Worm (Caenorhabditis elegans) whole organism, young adult: Measurements from ENCODE around the gene tsp-16.

ENCODE experiments used
- B0019.2 ChIP-seq: fragments of 200-800 bp; sonication (Bioruptor generic); conservative IDR thresholded peaks from 2 replicates; pipeline ENCODE4 v1.3.6; 2022; ENCODE audit warnings: missing genetic modification reagents, missing genetic modification characterization, missing compliant biosample characterization
- B0035.1 ChIP-seq: sonication (generic microtip); optimal IDR thresholded peaks from 2 replicates; lab custom pipeline; 2016; ENCODE audit warnings: missing genetic modification characterization, mild to moderate bottlenecking, missing compliant biosample characterization, missing genotype, missing genetic modification reagents
- D2030.7 ChIP-seq: fragments of 200-800 bp; sonication (Bioruptor generic); IDR thresholded peaks from 2 replicates; pipeline ENCODE4 v1.3.6; 2022; ENCODE audit warnings: missing genetic modification reagents, missing genetic modification characterization, missing compliant biosample characterization
- F39B2.1 ChIP-seq: fragments of 200-800 bp; sonication (Bioruptor generic); IDR thresholded peaks from 2 replicates; pipeline ENCODE4 v1.3.6; 2022; ENCODE audit warnings: missing genetic modification reagents, missing genetic modification characterization, missing compliant biosample characterization
- F49E8.2 ChIP-seq: sonication (generic microtip); optimal IDR thresholded peaks from 3 replicates; lab custom pipeline; 2017; ENCODE audit warnings: missing genetic modification characterization, mild to moderate bottlenecking, missing compliant biosample characterization, antibody characterized with exemption, moderate library complexity; ENCODE audit not compliant: insufficient read depth
- F57C9.4 ChIP-seq: sonication (generic microtip); optimal IDR thresholded peaks from 2 replicates; lab custom pipeline; 2017; ENCODE audit warnings: mild to moderate bottlenecking, missing genetic modification characterization, missing compliant biosample characterization
- T07F8.4 ChIP-seq: sonication (generic microtip); optimal IDR thresholded peaks from 2 replicates; lab custom pipeline; 2016; ENCODE audit warnings: mild to moderate bottlenecking, missing genetic modification characterization, moderate library complexity, missing compliant biosample characterization
- T26A5.8 ChIP-seq: sonication (generic microtip); optimal IDR thresholded peaks from 2 replicates; lab custom pipeline; 2016; ENCODE audit warnings: missing genetic modification characterization, missing compliant biosample characterization
- Y53F4B.3 ChIP-seq: fragments of 200-800 bp; sonication (Bioruptor generic); IDR thresholded peaks from 2 replicates; pipeline ENCODE4 v1.3.6; 2022; ENCODE audit warnings: missing genetic modification reagents, missing genetic modification characterization, missing compliant biosample characterization
- Y67H2A.10 ChIP-seq: fragments of 200-800 bp; sonication (Bioruptor generic); conservative IDR thresholded peaks from 2 replicates; pipeline ENCODE4 v1.3.6; 2022; ENCODE audit warnings: missing genetic modification reagents, missing genetic modification characterization, missing compliant biosample characterization
- Y79H2A.3 ChIP-seq: fragments of 200-800 bp; sonication (Bioruptor generic); conservative IDR thresholded peaks from 2 replicates; pipeline ENCODE4 v1.3.6; 2022; ENCODE audit warnings: missing genetic modification reagents, missing genetic modification characterization, missing compliant biosample characterization
- akir-1 ChIP-seq: fragments of 200-800 bp; sonication (Bioruptor generic); optimal IDR thresholded peaks from 2 replicates; lab custom pipeline; 2018; ENCODE audit warnings: mild to moderate bottlenecking, missing genetic modification characterization, moderate library complexity, missing compliant biosample characterization
- atf-7 ChIP-seq: sonication (generic microtip); optimal IDR thresholded peaks from 2 replicates; lab custom pipeline; 2017; ENCODE audit warnings: mild to moderate bottlenecking, missing genetic modification characterization, missing compliant biosample characterization
- athp-1 ChIP-seq: sonication (generic microtip); optimal IDR thresholded peaks from 2 replicates; lab custom pipeline; 2017; ENCODE audit warnings: mild to moderate bottlenecking, missing genetic modification characterization, missing compliant biosample characterization
- bed-2 ChIP-seq: fragments of 200-800 bp; sonication (Bioruptor generic); IDR thresholded peaks from 2 replicates; pipeline ENCODE4 v1.3.6; 2022; ENCODE audit warnings: missing genetic modification reagents, missing genetic modification characterization, missing compliant biosample characterization
- ccch-3 ChIP-seq: fragments of 200-800 bp; sonication (Bioruptor generic); optimal IDR thresholded peaks from 2 replicates; lab custom pipeline; 2018; ENCODE audit warnings: mild to moderate bottlenecking, missing genetic modification characterization, missing compliant biosample characterization
- dox-1 ChIP-seq: fragments of 200-800 bp; sonication (Bioruptor generic); IDR thresholded peaks from 2 replicates; pipeline ENCODE4 v1.3.6; 2022; ENCODE audit warnings: missing genetic modification reagents, missing genetic modification characterization, missing compliant biosample characterization
- efl-1 ChIP-seq: fragments of 150-350 bp; optimal IDR thresholded peaks from 2 replicates; lab custom pipeline; 2014; ENCODE audit warnings: missing biosample characterization, missing genetic modification reagents, missing genetic modification characterization
- egl-44 ChIP-seq: fragments of 200-800 bp; sonication (Bioruptor generic); IDR thresholded peaks from 2 replicates; pipeline ENCODE4 v1.3.6; 2022; ENCODE audit warnings: missing genetic modification reagents, missing genetic modification characterization, missing compliant biosample characterization
- hrde-1 ChIP-seq: sonication (generic microtip); optimal IDR thresholded peaks from 2 replicates; lab custom pipeline; 2016; ENCODE audit warnings: missing genetic modification characterization, mild to moderate bottlenecking, missing compliant biosample characterization, moderate library complexity, missing genotype, missing genetic modification reagents, borderline replicate concordance
- hsf-1 ChIP-seq: fragments of 200-800 bp; sonication (Bioruptor generic); IDR thresholded peaks from 2 replicates; pipeline ENCODE4 v1.3.6; 2022; ENCODE audit warnings: missing genetic modification reagents, missing genetic modification characterization, missing compliant biosample characterization
- lag-1 ChIP-seq: fragments of 200-800 bp; sonication (Bioruptor generic); IDR thresholded peaks from 2 replicates; pipeline ENCODE4 v1.3.6; 2022; ENCODE audit warnings: missing genetic modification reagents, missing genetic modification characterization, missing compliant biosample characterization
- lin-26 ChIP-seq: fragments of 200-800 bp; sonication (Bioruptor generic); IDR thresholded peaks from 2 replicates; pipeline ENCODE4 v1.3.6; 2022; ENCODE audit warnings: missing genetic modification reagents, missing genetic modification characterization, missing compliant biosample characterization
- lin-35 ChIP-seq, 3 experiments: fragments of 150-350 bp in 2 of 3; sonication (generic microtip) in 1 of 3; optimal IDR thresholded peaks; 2 replicates each; lab custom pipeline; 2014 to 2018; ENCODE audit warnings: missing biosample characterization in 3 of 3, missing genetic modification characterization in 3 of 3, missing genetic modification reagents in 3 of 3
- lin-54 ChIP-seq: fragments of 200-800 bp; sonication (Bioruptor generic); optimal IDR thresholded peaks from 2 replicates; lab custom pipeline; 2018; ENCODE audit warnings: mild to moderate bottlenecking, missing genetic modification characterization, missing compliant biosample characterization
- madf-6 ChIP-seq: fragments of 200-800 bp; sonication (Bioruptor generic); IDR thresholded peaks from 2 replicates; pipeline ENCODE4 v1.3.6; 2022; ENCODE audit warnings: missing genetic modification reagents, missing genetic modification characterization, missing compliant biosample characterization
- mes-4 ChIP-seq: sonication (generic microtip); optimal IDR thresholded peaks from 2 replicates; lab custom pipeline; 2016; ENCODE audit warnings: missing genotype, missing genetic modification characterization, missing compliant biosample characterization
- mxl-1 ChIP-seq: sonication (generic microtip); optimal IDR thresholded peaks from 2 replicates; lab custom pipeline; 2016; ENCODE audit warnings: missing genetic modification characterization, missing compliant biosample characterization
- nfya-1 ChIP-seq: sonication (generic microtip); optimal IDR thresholded peaks from 2 replicates; lab custom pipeline; 2017; ENCODE audit warnings: antibody characterized with exemption, missing compliant biosample characterization, missing genetic modification characterization, borderline replicate concordance; ENCODE audit not compliant: insufficient read depth
- nhr-120 ChIP-seq: fragments of 200-800 bp; sonication (Bioruptor generic); IDR thresholded peaks from 2 replicates; pipeline ENCODE4 v1.3.6; 2022; ENCODE audit warnings: missing genetic modification characterization, missing compliant biosample characterization
- nhr-80 ChIP-seq: sonication (generic microtip); optimal IDR thresholded peaks from 2 replicates; lab custom pipeline; 2016; ENCODE audit warnings: missing genetic modification characterization, missing compliant biosample characterization
- pha-4 ChIP-seq: fragments of 150-350 bp; sonication (generic microtip); optimal IDR thresholded peaks from 2 replicates; lab custom pipeline; 2014; ENCODE audit warnings: missing biosample characterization, missing genetic modification reagents, missing genetic modification characterization
- repo-1 ChIP-seq: sonication (generic microtip); optimal IDR thresholded peaks from 2 replicates; lab custom pipeline; 2017; ENCODE audit warnings: mild to moderate bottlenecking, missing genetic modification characterization, missing compliant biosample characterization
- snpc-1.1 ChIP-seq: sonication (generic microtip); optimal IDR thresholded peaks from 2 replicates; lab custom pipeline; 2017; ENCODE audit warnings: missing genetic modification characterization, mild to moderate bottlenecking, missing compliant biosample characterization, antibody characterized with exemption, moderate library complexity, missing genotype, missing genetic modification reagents; ENCODE audit not compliant: insufficient read depth
- tbx-9 ChIP-seq: sonication (generic microtip); optimal IDR thresholded peaks from 2 replicates; lab custom pipeline; 2016; ENCODE audit warnings: borderline replicate concordance, missing genetic modification characterization, inconsistent platforms, missing compliant biosample characterization
- xnd-1 ChIP-seq: sonication (generic microtip); optimal IDR thresholded peaks from 2 replicates; lab custom pipeline; 2016; ENCODE audit warnings: missing genotype, missing genetic modification reagents, missing genetic modification characterization, missing compliant biosample characterization
- ztf-18 ChIP-seq: sonication (generic microtip); optimal IDR thresholded peaks from 2 replicates; lab custom pipeline; 2016; ENCODE audit warnings: missing genotype, mild to moderate bottlenecking, missing genetic modification characterization, missing compliant biosample characterization
- ztf-26 ChIP-seq: sonication (generic microtip); optimal IDR thresholded peaks from 2 replicates; lab custom pipeline; 2017; ENCODE audit warnings: missing genetic modification characterization, missing compliant biosample characterization

The tsp-16 gene

ce11 chrX:7005475-7005874 is 9.1 kb upstream of the tsp-16 start, which contains the start of gene tyra-2:
Gene tyra-2 (minus strand): TSS chrX:7005575.
- TF ChIP-seq repo-1 (no peak), D2030.7 (GFP tag; lab: Robert Waterston, UW) (no peak), egl-44 (no peak), Y53F4B.3 (GFP tag; lab: Robert Waterston, UW) (no peak), mxl-1 (tag; lab: Kevin White, UChicago) (no peak), lin-54 (GFP tag; lab: Kevin White, UChicago) (no peak), nhr-80 (tag; lab: Kevin White, UChicago) (no peak), T07F8.4 (no peak), pha-4 (no peak), Y67H2A.10 (GFP tag; lab: Robert Waterston, UW) (no peak), B0019.2 (GFP tag; lab: Robert Waterston, UW) (no peak), lag-1 (no peak)

ce11 chrX:7001933-7002332 is 5.5 kb upstream of the tsp-16 start:
- TF ChIP-seq hrde-1 (tag; lab: Kevin White, UChicago) (no peak), atf-7 (tag; lab: Kevin White, UChicago) (no peak), nfya-1 (no peak), F57C9.4 (tag; lab: Kevin White, UChicago) (no peak), akir-1 (no peak), dox-1 (GFP tag; lab: Robert Waterston, UW) (no peak), mes-4 (no peak), lin-26 (GFP tag; lab: Robert Waterston, UW) (no peak), ccch-3 (GFP tag; lab: Kevin White, UChicago) (no peak), T26A5.8 (tag; lab: Kevin White, UChicago) (no peak), bed-2 (GFP tag; lab: Robert Waterston, UW) (no peak), xnd-1 (no peak)
- TF ChIP-seq, all 124 proteins: peak for 0

- no peak for TF ChIP-seq ztf-26
- TF ChIP-seq madf-6 (GFP tag; lab: Robert Waterston, UW) = no peak
- no peak for TF ChIP-seq ccch-3 (GFP tag; lab: Kevin White, UChicago)
- no peak for TF ChIP-seq atf-7 (tag; lab: Kevin White, UChicago)
- TF ChIP-seq snpc-1.1 (tag; lab: Kevin White, UChicago) = no peak
- no peak for TF ChIP-seq B0035.1 (tag; lab: Kevin White, UChicago)
- no peak for TF ChIP-seq tbx-9 (tag; lab: Kevin White, UChicago)
- TF ChIP-seq efl-1 (GFP tag; lab: Kevin White, UChicago) = no peak
- no peak for TF ChIP-seq hrde-1 (tag; lab: Kevin White, UChicago)
- TF ChIP-seq, all 124 proteins: peak for 0
These were observed 5.0 kb downstream of the tsp-16 start, which contains the start of gene ugt-57 for ce11 chrX:6991427-6991826. Gene ugt-57 (plus strand): TSS chrX:6991727.

ce11 chrX:6989342-6989741 is 7.1 kb downstream of the tsp-16 start, which contains the start of gene F01E11.18:
Gene F01E11.18 (plus strand): TSS chrX:6989642.
- TF ChIP-seq athp-1 (tag; lab: Kevin White, UChicago) (no peak), Y79H2A.3 (no peak), ztf-18 (tag; lab: Kevin White, UChicago) (no peak), nhr-120 (GFP tag; lab: Robert Waterston, UW) (no peak), F39B2.1 (GFP tag; lab: Robert Waterston, UW) (no peak), lin-35 (GFP tag; optimal IDR thresholded peaks at IDR 0.05; lab: Kevin White, UChicago) (no peak), mxl-1 (tag; lab: Kevin White, UChicago) (no peak), hsf-1 (no peak), Y67H2A.10 (GFP tag; lab: Robert Waterston, UW) (no peak), F49E8.2 (tag; lab: Kevin White, UChicago) (no peak)
- TF ChIP-seq, all 124 proteins: peak for 0
